Worm (Caenorhabditis elegans) whole organism, L2 larva: Measurements from ENCODE around the gene pqn-16.

Experiments used
- ZK546.5 ChIP-seq: sonication (generic microtip); optimal IDR thresholded peaks from 2 replicates; lab custom pipeline; 2017; ENCODE audit warnings: missing biosample characterization, missing genetic modification characterization
- ama-1 ChIP-seq: fragments of 150-350 bp; optimal IDR thresholded peaks from 2 replicates; lab custom pipeline; 2018; ENCODE audit warnings: inconsistent platforms
- blmp-1 ChIP-seq: sonication (generic microtip); optimal IDR thresholded peaks from 2 replicates; lab custom pipeline; 2017; ENCODE audit warnings: missing genetic modification characterization, mild to moderate bottlenecking, missing compliant biosample characterization, antibody characterized with exemption, moderate library complexity; ENCODE audit not compliant: insufficient read depth
- lsy-2 ChIP-seq, 2 experiments: fragments of 150-350 bp in 1 of 2; sonication (generic microtip) in 1 of 2; optimal IDR thresholded peaks; 2 replicates each; lab custom pipeline; 2014 to 2017; ENCODE audit warnings: missing biosample characterization in 2 of 2, missing genetic modification characterization in 2 of 2
- nhr-12 ChIP-seq: fragments of 150-350 bp; optimal IDR thresholded peaks from 2 replicates; lab custom pipeline; 2014; ENCODE audit warnings: missing biosample characterization, missing genetic modification characterization
- unc-39 ChIP-seq: fragments of 150-350 bp; optimal IDR thresholded peaks from 2 replicates; lab custom pipeline; 2014; ENCODE audit warnings: missing biosample characterization, missing genetic modification characterization

ce11 chrV:9208878-9209277 is 35.0 kb downstream of the pqn-16 start:
- TF ChIP-seq lsy-2 (tag; optimal IDR thresholded peaks at IDR 0.05; lab: Kevin White, UChicago): no peak
- no peak for TF ChIP-seq ZK546.5 (tag; lab: Kevin White, UChicago)
- no peak for TF ChIP-seq nhr-12 (tag; lab: Kevin White, UChicago)
- TF ChIP-seq blmp-1 (tag; lab: Kevin White, UChicago): no peak
- TF ChIP-seq unc-39 (tag; lab: Kevin White, UChicago): no peak
- no peak for TF ChIP-seq ama-1
